Fruit fly (Drosophila melanogaster) whole organism, embryonic: ENCODE data around the gene Ppm1.
A peak's percentile ranks its signal among the peaks of the same experiment; 100 is the strongest.

ENCODE experiments used
- ATbp ChIP-seq: fragments of 200-800 bp; sonication (Bioruptor generic); optimal IDR thresholded peaks from 2 replicates; lab custom pipeline; 2017; ENCODE audit warnings: missing biosample characterization, mild to moderate bottlenecking, missing genetic modification characterization, missing genetic modification reagents
- Aef1 ChIP-seq: fragments of 200-800 bp; sonication (Bioruptor generic); IDR thresholded peaks from 3 replicates; pipeline ENCODE4 v1.3.6; 2022; ENCODE audit warnings: missing biosample characterization, missing genetic modification characterization
- Blimp-1 ChIP-seq: fragments of 200-800 bp; sonication (Bioruptor generic); optimal IDR thresholded peaks from 3 replicates; lab custom pipeline; 2018; ENCODE audit warnings: missing biosample characterization, missing genetic modification characterization, mild to moderate bottlenecking, moderate library complexity, missing genetic modification reagents
- CG10267 ChIP-seq: fragments of 200-800 bp; sonication (Bioruptor generic); optimal IDR thresholded peaks from 2 replicates; lab custom pipeline; 2018; ENCODE audit warnings: missing biosample characterization, mild to moderate bottlenecking, missing genetic modification characterization, moderate library complexity
- CG13775 ChIP-seq: fragments of 200-800 bp; sonication (Bioruptor generic); optimal IDR thresholded peaks from 3 replicates; lab custom pipeline; 2017; ENCODE audit warnings: missing biosample characterization, mild to moderate bottlenecking, missing genetic modification characterization
- CG14050 ChIP-seq: fragments of 200-800 bp; sonication (Bioruptor generic); IDR thresholded peaks from 3 replicates; pipeline ENCODE4 v1.3.6; 2022; ENCODE audit warnings: missing biosample characterization, missing genetic modification characterization
- CG14667 ChIP-seq: fragments of 200-800 bp; sonication (Bioruptor generic); IDR thresholded peaks from 2 replicates; pipeline ENCODE4 v1.3.6; 2022; ENCODE audit warnings: missing biosample characterization, missing genetic modification characterization
- CG15073 ChIP-seq: fragments of 200-800 bp; sonication (Bioruptor generic); optimal IDR thresholded peaks from 2 replicates; lab custom pipeline; 2016; ENCODE audit warnings: missing biosample characterization, missing genetic modification characterization
- CG17328 ChIP-seq: fragments of 200-800 bp; sonication (Bioruptor generic); IDR thresholded peaks from 2 replicates; pipeline ENCODE4 v1.3.6; 2022; ENCODE audit warnings: missing biosample characterization, missing genetic modification characterization
- CG18619 ChIP-seq: fragments of 200-800 bp; sonication (Bioruptor generic); optimal IDR thresholded peaks from 3 replicates; lab custom pipeline; 2017; ENCODE audit warnings: missing biosample characterization, mild to moderate bottlenecking, missing genetic modification characterization
- CG2199 ChIP-seq: fragments of 200-800 bp; sonication (Bioruptor generic); IDR thresholded peaks from 3 replicates; pipeline ENCODE4 v1.3.6; 2022; ENCODE audit warnings: missing biosample characterization, missing genetic modification characterization
- CG2678 ChIP-seq: fragments of 200-800 bp; sonication (Bioruptor generic); optimal IDR thresholded peaks from 3 replicates; lab custom pipeline; 2019; ENCODE audit warnings: missing biosample characterization, mild to moderate bottlenecking, missing genetic modification characterization, moderate library complexity
- CG30403 ChIP-seq: fragments of 200-800 bp; sonication (Bioruptor generic); optimal IDR thresholded peaks from 3 replicates; lab custom pipeline; 2016; ENCODE audit warnings: missing biosample characterization, missing genetic modification characterization
- CG3281 ChIP-seq: fragments of 200-800 bp; sonication (Bioruptor generic); optimal IDR thresholded peaks from 3 replicates; lab custom pipeline; 2017; ENCODE audit warnings: missing biosample characterization, mild to moderate bottlenecking, missing genetic modification characterization
- CG33213 ChIP-seq: fragments of 200-800 bp; sonication (Bioruptor generic); optimal IDR thresholded peaks from 3 replicates; lab custom pipeline; 2016; ENCODE audit warnings: missing biosample characterization, missing genetic modification characterization
- CG3407 ChIP-seq: fragments of 200-800 bp; sonication (Bioruptor generic); optimal IDR thresholded peaks from 2 replicates; lab custom pipeline; 2018; ENCODE audit warnings: missing biosample characterization, mild to moderate bottlenecking, missing genetic modification characterization
- CG34224 ChIP-seq: fragments of 200-800 bp; sonication (Bioruptor generic); IDR thresholded peaks from 3 replicates; pipeline ENCODE4 v1.3.6; 2022; ENCODE audit warnings: missing biosample characterization, missing genetic modification characterization; ENCODE audit not compliant: partially characterized antibody
- CG34422 ChIP-seq: fragments of 200-800 bp; sonication (Bioruptor generic); IDR thresholded peaks from 3 replicates; pipeline ENCODE4 v1.3.6; 2022; ENCODE audit warnings: missing biosample characterization, missing genetic modification characterization
- CG4617 ChIP-seq: fragments of 200-800 bp; sonication (Bioruptor generic); optimal IDR thresholded peaks from 3 replicates; lab custom pipeline; 2016; ENCODE audit warnings: missing biosample characterization, missing genetic modification characterization, borderline replicate concordance
- CG5180 ChIP-seq: fragments of 200-800 bp; sonication (Bioruptor generic); optimal IDR thresholded peaks from 3 replicates; lab custom pipeline; 2017; ENCODE audit warnings: missing biosample characterization, missing genetic modification characterization, mild to moderate bottlenecking, moderate library complexity, missing genetic modification reagents
- CG9609 ChIP-seq: fragments of 200-800 bp; sonication (Bioruptor generic); optimal IDR thresholded peaks from 3 replicates; lab custom pipeline; 2016; ENCODE audit warnings: missing biosample characterization, missing genetic modification characterization
- Chrac-16 ChIP-seq: fragments of 200-800 bp; sonication (Bioruptor generic); optimal IDR thresholded peaks from 3 replicates; lab custom pipeline; 2016; ENCODE audit warnings: missing biosample characterization, missing genetic modification characterization
- D19A ChIP-seq: fragments of 200-800 bp; optimal IDR thresholded peaks from 3 replicates; lab custom pipeline; 2019; ENCODE audit warnings: missing biosample characterization, mild to moderate bottlenecking, missing genetic modification characterization, moderate library complexity
- HLHmδ ChIP-seq: fragments of 200-800 bp; sonication (Bioruptor generic); optimal IDR thresholded peaks from 2 replicates; lab custom pipeline; 2018; ENCODE audit warnings: missing biosample characterization, mild to moderate bottlenecking, missing genetic modification characterization, moderate library complexity
- Kr ChIP-seq: fragments of 200-800 bp; sonication (Bioruptor generic); optimal IDR thresholded peaks from 2 replicates; lab custom pipeline; 2017; ENCODE audit warnings: missing biosample characterization, mild to moderate bottlenecking, missing genetic modification characterization
- Meics ChIP-seq: fragments of 200-800 bp; sonication (Bioruptor generic); optimal IDR thresholded peaks from 2 replicates; lab custom pipeline; 2017; ENCODE audit warnings: missing biosample characterization, mild to moderate bottlenecking, missing genetic modification characterization
- NK7.1 ChIP-seq: fragments of 200-800 bp; sonication (Bioruptor generic); optimal IDR thresholded peaks from 3 replicates; lab custom pipeline; 2016; ENCODE audit warnings: missing biosample characterization, missing genetic modification characterization
- Opbp ChIP-seq: fragments of 200-800 bp; sonication (Bioruptor generic); IDR thresholded peaks from 3 replicates; pipeline ENCODE4 v1.3.6; 2022; ENCODE audit warnings: missing biosample characterization, missing genetic modification characterization; ENCODE audit not compliant: partially characterized antibody
- Rx ChIP-seq: fragments of 200-800 bp; sonication (Bioruptor generic); IDR thresholded peaks from 2 replicates; pipeline ENCODE4 v1.3.6; 2022; ENCODE audit warnings: missing biosample characterization, missing genetic modification characterization
- aop ChIP-seq: fragments of 200-800 bp; sonication (Bioruptor generic); IDR thresholded peaks from 2 replicates; pipeline ENCODE4 v1.3.6; 2022; ENCODE audit warnings: missing biosample characterization, missing genetic modification characterization
- bcd ChIP-seq: fragments of 200-800 bp; sonication (Bioruptor generic); optimal IDR thresholded peaks from 2 replicates; lab custom pipeline; 2017; ENCODE audit warnings: missing biosample characterization, mild to moderate bottlenecking, missing genetic modification characterization
- bigmax ChIP-seq: fragments of 200-800 bp; sonication (Bioruptor generic); optimal IDR thresholded peaks from 2 replicates; lab custom pipeline; 2018; ENCODE audit warnings: missing biosample characterization, mild to moderate bottlenecking, missing genetic modification characterization
- dmrt99B ChIP-seq: fragments of 200-800 bp; sonication (Bioruptor generic); optimal IDR thresholded peaks from 2 replicates; lab custom pipeline; 2018; ENCODE audit warnings: missing biosample characterization, mild to moderate bottlenecking, missing genetic modification characterization, moderate library complexity
- dysf ChIP-seq: fragments of 200-800 bp; sonication (Bioruptor generic); IDR thresholded peaks from 3 replicates; pipeline ENCODE4 v1.3.6; 2022; ENCODE audit warnings: missing biosample characterization, missing genetic modification characterization
- esg ChIP-seq: fragments of 200-800 bp; sonication (Bioruptor generic); conservative IDR thresholded peaks from 2 replicates; pipeline ENCODE4 v1.3.6; 2022; ENCODE audit warnings: missing biosample characterization, missing genetic modification characterization
- gcm ChIP-seq: fragments of 200-800 bp; sonication (Bioruptor generic); optimal IDR thresholded peaks from 2 replicates; lab custom pipeline; 2019; ENCODE audit warnings: missing biosample characterization, mild to moderate bottlenecking, missing genetic modification characterization, moderate library complexity
- gem ChIP-seq: fragments of 200-800 bp; sonication (Bioruptor generic); optimal IDR thresholded peaks from 2 replicates; lab custom pipeline; 2019; ENCODE audit warnings: missing biosample characterization, mild to moderate bottlenecking, missing genetic modification characterization, moderate library complexity
- gt ChIP-seq: fragments of 200-800 bp; sonication (Bioruptor generic); IDR thresholded peaks from 2 replicates; pipeline ENCODE4 v1.3.6; 2022; ENCODE audit warnings: missing biosample characterization, missing genetic modification characterization
- kni ChIP-seq: fragments of 200-800 bp; sonication (Bioruptor generic); optimal IDR thresholded peaks from 3 replicates; lab custom pipeline; 2017; ENCODE audit warnings: mild to moderate bottlenecking, missing biosample characterization, missing genetic modification reagents, missing genetic modification characterization
- lilli ChIP-seq: fragments of 200-800 bp; sonication (Bioruptor generic); optimal IDR thresholded peaks from 3 replicates; lab custom pipeline; 2016; ENCODE audit warnings: missing biosample characterization, missing genetic modification characterization
- lov ChIP-seq, 2 experiments: fragments of 200-800 bp in 1 of 2; fragments of >200 bp in 1 of 2; sonication (Bioruptor generic) in 1 of 2; IDR thresholded peaks in 1 of 2; optimal IDR thresholded peaks in 1 of 2; 2 replicates in 1 of 2; 3 replicates in 1 of 2; pipeline versions ENCODE4 v1.3.6 to Lab custom; 2017 to 2022; ENCODE audit warnings: missing biosample characterization in 1 of 2, missing genetic modification characterization in 1 of 2
- luna ChIP-seq: fragments of 200-800 bp; sonication (Bioruptor generic); optimal IDR thresholded peaks from 2 replicates; lab custom pipeline; 2016; ENCODE audit warnings: missing biosample characterization, missing genetic modification characterization
- schlank ChIP-seq: fragments of 200-800 bp; sonication (Bioruptor generic); optimal IDR thresholded peaks from 2 replicates; lab custom pipeline; 2018; ENCODE audit warnings: missing biosample characterization, mild to moderate bottlenecking, missing genetic modification characterization
- sima ChIP-seq: fragments of 200-800 bp; sonication (Bioruptor generic); optimal IDR thresholded peaks from 2 replicates; lab custom pipeline; 2016; ENCODE audit warnings: missing biosample characterization, missing genetic modification characterization
- slbo ChIP-seq: fragments of 200-800 bp; sonication (Bioruptor generic); IDR thresholded peaks from 2 replicates; pipeline ENCODE4 v1.3.6; 2022; ENCODE audit warnings: missing biosample characterization, missing genetic modification characterization
- slou ChIP-seq: fragments of 200-800 bp; sonication (Bioruptor generic); optimal IDR thresholded peaks from 3 replicates; lab custom pipeline; 2016; ENCODE audit warnings: missing biosample characterization, missing genetic modification characterization
- sob ChIP-seq: fragments of 200-800 bp; sonication (Bioruptor generic); IDR thresholded peaks from 2 replicates; pipeline ENCODE4 v1.3.6; 2022; ENCODE audit warnings: missing biosample characterization, missing genetic modification characterization
- trh ChIP-seq: fragments of 200-800 bp; sonication (Bioruptor generic); optimal IDR thresholded peaks from 2 replicates; lab custom pipeline; 2016; ENCODE audit warnings: missing biosample characterization, missing genetic modification characterization
- tx ChIP-seq: fragments of 200-800 bp; sonication (Bioruptor generic); optimal IDR thresholded peaks from 2 replicates; lab custom pipeline; 2016; ENCODE audit warnings: missing biosample characterization, missing genetic modification characterization

The Ppm1 gene

dm6 chr3L:614751-615424 is 33.8 kb downstream of the Ppm1 start (continued):
- no peak for TF ChIP-seq aop
- TF ChIP-seq CG10267: no peak
- TF ChIP-seq CG34422: no peak
- TF ChIP-seq dysf (GFP tag; lab: Robert Waterston, UW): no peak
- no peak for TF ChIP-seq lov (optimal IDR thresholded peaks at IDR 0.05; lab: Kevin White, UChicago)
- 0 out of 3 replicates have a peak, but pooled peaks have one; percentile 14 for TF ChIP-seq lov (GFP tag; IDR thresholded peaks at IDR 0.05; lab: Robert Waterston, UW)
- no peak for TF ChIP-seq CG4617
- TF ChIP-seq trh (GFP tag; lab: Kevin White, UChicago): no peak
- peak; percentile 12; the same call in 1 of the 2 replicates for TF ChIP-seq CG17328
- TF ChIP-seq esg: no peak
- TF ChIP-seq CG34224 (GFP tag; lab: Robert Waterston, UW): 0 out of 3 replicates have a peak, but pooled peaks have one; percentile 12
- TF ChIP-seq CG9609 (GFP tag; lab: Kevin White, UChicago): no peak
- no peak for TF ChIP-seq CG13775 (GFP tag; lab: Kevin White, UChicago)
- peak; percentile 41 for TF ChIP-seq CG5180 (GFP tag; lab: Kevin White, UChicago)
- TF ChIP-seq Kr (GFP tag; lab: Kevin White, UChicago): no peak
- TF ChIP-seq CG14667 (GFP tag; lab: Robert Waterston, UW): 0 out of 2 replicates have a peak, but pooled peaks have one; percentile 10
- no peak for TF ChIP-seq slou (GFP tag; lab: Kevin White, UChicago)
- TF ChIP-seq CG30403 (GFP tag; lab: Kevin White, UChicago): no peak
- 0 out of 2 replicates have a peak, but pooled peaks have one; percentile 20 for TF ChIP-seq slbo (GFP tag; lab: Robert Waterston, UW)
- TF ChIP-seq bcd (GFP tag; lab: Kevin White, UChicago): peak; percentile 7
- TF ChIP-seq CG3281 (GFP tag; lab: Kevin White, UChicago): no peak
- TF ChIP-seq gt (GFP tag; lab: Robert Waterston, UW): no peak
- peak; percentile 91 for TF ChIP-seq kni
- peak; percentile 77 for TF ChIP-seq ATbp
- TF ChIP-seq Chrac-16 (GFP tag; lab: Kevin White, UChicago): no peak
- no peak for TF ChIP-seq gem (tag; lab: Kevin White, UChicago)
- TF ChIP-seq Meics (GFP tag; lab: Kevin White, UChicago): no peak
- no peak for TF ChIP-seq D19A
- TF ChIP-seq Rx (GFP tag; lab: Robert Waterston, UW): no peak
- TF ChIP-seq Aef1: no peak
- peak; percentile 58 for TF ChIP-seq HLHmδ (GFP tag; lab: Kevin White, UChicago)
- TF ChIP-seq CG33213 (GFP tag; lab: Kevin White, UChicago): no peak
- TF ChIP-seq CG2199 (GFP tag; lab: Robert Waterston, UW): peak; percentile 94
- no peak for TF ChIP-seq schlank (tag; lab: Kevin White, UChicago)
- TF ChIP-seq sima (GFP tag; lab: Kevin White, UChicago): no peak
- TF ChIP-seq CG14050: no peak
- TF ChIP-seq Blimp-1: peak; percentile 4
- TF ChIP-seq dmrt99B (tag; lab: Kevin White, UChicago): peak; percentile 50
- TF ChIP-seq CG18619 (GFP tag; lab: Kevin White, UChicago): no peak
- TF ChIP-seq CG2678 (tag; lab: Kevin White, UChicago): peak; percentile 21
- no peak for TF ChIP-seq bigmax (GFP tag; lab: Kevin White, UChicago)
- TF ChIP-seq lilli (GFP tag; lab: Kevin White, UChicago): no peak
- TF ChIP-seq CG15073: no peak
- no peak for TF ChIP-seq tx (GFP tag; lab: Kevin White, UChicago)
- peak; percentile 39 for TF ChIP-seq CG3407 (GFP tag; lab: Kevin White, UChicago)
- no peak for TF ChIP-seq NK7.1
- peak; percentile 44; the same call in 1 of the 2 replicates for TF ChIP-seq sob (GFP tag; lab: Robert Waterston, UW)
- peak; percentile 18 for TF ChIP-seq gcm
- peak; percentile 36; the same call in 1 of the 3 replicates for TF ChIP-seq Opbp (GFP tag; lab: Robert Waterston, UW)
- TF ChIP-seq luna (GFP tag; lab: Kevin White, UChicago): no peak
